Fruit fly (Drosophila melanogaster): ENCODE measurements around the gene Pp1-Y2.

- TF ChIP-seq rgr (GFP tag; optimal IDR thresholded peaks at IDR 0.05) (no peak), CG32264 (GFP tag; optimal IDR thresholded peaks at IDR 0.05) (no peak), lola (GFP tag; optimal IDR thresholded peaks at IDR 0.05) (no peak), Hr78 (GFP tag; optimal IDR thresholded peaks at IDR 0.05) (no peak), jim (GFP tag; optimal IDR thresholded peaks at IDR 0.05) (no peak), Hr83 (GFP tag; optimal IDR thresholded peaks at IDR 0.05; ENCODE audit: poor library complexity, severe bottlenecking) (no peak), Vsx2 (GFP tag; optimal IDR thresholded peaks at IDR 0.05; ENCODE audit: partially characterized antibody) (no peak), sage (GFP tag; optimal IDR thresholded peaks at IDR 0.05) (no peak)
These were observed at the start of gene Pp1-Y2 for dm6 chrY:3540622-3541021.
